Fruit fly (Drosophila melanogaster) whole organism, embryonic: Measurements from ENCODE around the gene CG1764.

ENCODE experiments used
- Awh ChIP-seq: fragments of 200-800 bp; sonication (Bioruptor generic); IDR thresholded peaks from 2 replicates; pipeline ENCODE4, ENCODE4 v1.3.6; 2022; ENCODE audit warnings: missing biosample characterization, missing genetic modification characterization
- B-H2 ChIP-seq: fragments of 200-800 bp; sonication (Bioruptor generic); optimal IDR thresholded peaks from 2 replicates; lab custom pipeline; 2018; ENCODE audit warnings: missing biosample characterization, mild to moderate bottlenecking, missing genetic modification characterization
- Bdp1 ChIP-seq: fragments of 200-800 bp; sonication (Bioruptor generic); optimal IDR thresholded peaks from 3 replicates; lab custom pipeline; 2016; ENCODE audit warnings: missing biosample characterization, missing genetic modification characterization
- BtbVII ChIP-seq: fragments of 200-800 bp; sonication (Bioruptor generic); optimal IDR thresholded peaks from 3 replicates; lab custom pipeline; 2017; ENCODE audit warnings: missing biosample characterization, mild to moderate bottlenecking, missing genetic modification characterization
- CG11695 ChIP-seq: fragments of 200-800 bp; sonication (Bioruptor generic); IDR thresholded peaks from 3 replicates; pipeline ENCODE4 v1.3.6; 2022; ENCODE audit warnings: missing biosample characterization, missing genetic modification characterization
- CG11723 ChIP-seq: fragments of 200-800 bp; sonication (Bioruptor generic); optimal IDR thresholded peaks from 2 replicates; lab custom pipeline; 2017; ENCODE audit warnings: missing biosample characterization, mild to moderate bottlenecking, missing genetic modification characterization
- CG12299 ChIP-seq: fragments of 200-800 bp; sonication (Bioruptor generic); optimal IDR thresholded peaks from 2 replicates; lab custom pipeline; 2018; ENCODE audit warnings: missing biosample characterization, mild to moderate bottlenecking, missing genetic modification characterization
- CG1233 ChIP-seq: fragments of 200-800 bp; sonication (Bioruptor generic); optimal IDR thresholded peaks from 4 replicates; lab custom pipeline; 2018; ENCODE audit warnings: missing biosample characterization, mild to moderate bottlenecking, missing genetic modification characterization
- CG13123 ChIP-seq: fragments of 200-800 bp; sonication (Bioruptor generic); optimal IDR thresholded peaks from 2 replicates; lab custom pipeline; 2016; ENCODE audit warnings: missing biosample characterization, missing genetic modification characterization
- CG13424 ChIP-seq: fragments of 200-800 bp; sonication (Bioruptor generic); optimal IDR thresholded peaks from 2 replicates; lab custom pipeline; 2019; ENCODE audit warnings: missing biosample characterization, mild to moderate bottlenecking, missing genetic modification characterization, moderate library complexity
- CG14050 ChIP-seq: fragments of 200-800 bp; sonication (Bioruptor generic); IDR thresholded peaks from 3 replicates; pipeline ENCODE4 v1.3.6; 2022; ENCODE audit warnings: missing biosample characterization, missing genetic modification characterization
- CG14710 ChIP-seq: fragments of 200-800 bp; sonication (Bioruptor generic); optimal IDR thresholded peaks from 3 replicates; lab custom pipeline; 2019; ENCODE audit warnings: missing biosample characterization, mild to moderate bottlenecking, missing genetic modification characterization, moderate library complexity
- CG15601 ChIP-seq: fragments of 200-800 bp; sonication (Bioruptor generic); optimal IDR thresholded peaks from 3 replicates; lab custom pipeline; 2019; ENCODE audit warnings: missing biosample characterization, mild to moderate bottlenecking, missing genetic modification characterization, moderate library complexity
- CG15696 ChIP-seq: fragments of 200-800 bp; sonication (Bioruptor generic); optimal IDR thresholded peaks from 2 replicates; lab custom pipeline; 2019; ENCODE audit warnings: missing biosample characterization, mild to moderate bottlenecking, missing genetic modification characterization, moderate library complexity
- CG18599 ChIP-seq: fragments of 200-800 bp; sonication (Bioruptor generic); optimal IDR thresholded peaks from 3 replicates; lab custom pipeline; 2017; ENCODE audit warnings: missing biosample characterization, missing genetic modification characterization, mild to moderate bottlenecking, moderate library complexity, missing genetic modification reagents
- CG18764 ChIP-seq: fragments of 200-800 bp; sonication (Bioruptor generic); optimal IDR thresholded peaks from 3 replicates; lab custom pipeline; 2016; ENCODE audit warnings: missing biosample characterization, missing genetic modification characterization
- CG30403 ChIP-seq: fragments of 200-800 bp; sonication (Bioruptor generic); optimal IDR thresholded peaks from 3 replicates; lab custom pipeline; 2016; ENCODE audit warnings: missing biosample characterization, missing genetic modification characterization
- CG34224 ChIP-seq: fragments of 200-800 bp; sonication (Bioruptor generic); IDR thresholded peaks from 3 replicates; pipeline ENCODE4 v1.3.6; 2022; ENCODE audit warnings: missing biosample characterization, missing genetic modification characterization; ENCODE audit not compliant: partially characterized antibody
- CG34376 ChIP-seq: fragments of 200-800 bp; sonication (Bioruptor generic); optimal IDR thresholded peaks from 2 replicates; lab custom pipeline; 2018; ENCODE audit warnings: missing biosample characterization, mild to moderate bottlenecking, missing genetic modification characterization
- CG6175 ChIP-seq: fragments of 200-800 bp; sonication (Bioruptor generic); IDR thresholded peaks from 3 replicates; pipeline ENCODE4 v1.3.6; 2022; ENCODE audit warnings: missing biosample characterization, missing genetic modification characterization
- CG9817 ChIP-seq: fragments of 200-800 bp; sonication (Bioruptor generic); optimal IDR thresholded peaks from 2 replicates; lab custom pipeline; 2018; ENCODE audit warnings: missing biosample characterization, mild to moderate bottlenecking, missing genetic modification characterization, moderate library complexity
- CG9932 ChIP-seq: fragments of 200-800 bp; sonication (Bioruptor generic); IDR thresholded peaks from 2 replicates; pipeline ENCODE4 v1.3.6; 2022; ENCODE audit warnings: missing biosample characterization, missing genetic modification characterization
- Chrac-16 ChIP-seq: fragments of 200-800 bp; sonication (Bioruptor generic); optimal IDR thresholded peaks from 3 replicates; lab custom pipeline; 2016; ENCODE audit warnings: missing biosample characterization, missing genetic modification characterization
- CoRest ChIP-seq: fragments of 200-800 bp; sonication (Bioruptor generic); optimal IDR thresholded peaks from 3 replicates; lab custom pipeline; 2018; ENCODE audit warnings: missing biosample characterization, mild to moderate bottlenecking, missing genetic modification characterization, moderate library complexity
- E2f2 ChIP-seq: fragments of 200-800 bp; sonication (Bioruptor generic); IDR thresholded peaks from 2 replicates; pipeline ENCODE4 v1.3.6; 2022; ENCODE audit warnings: missing biosample characterization, missing genetic modification characterization
- Eip74EF ChIP-seq, 2 experiments: fragments of 200-800 bp in 1 of 2; fragments of >200 bp in 1 of 2; sonication (Bioruptor generic) in 1 of 2; optimal IDR thresholded peaks; 2 replicates each; lab custom pipeline; 2017 to 2019; ENCODE audit warnings: missing biosample characterization in 2 of 2, missing genetic modification characterization in 2 of 2, mild to moderate bottlenecking in 1 of 2, moderate library complexity in 1 of 2
- Elba2 ChIP-seq: fragments of 200-800 bp; sonication (Bioruptor generic); optimal IDR thresholded peaks from 3 replicates; lab custom pipeline; 2016; ENCODE audit warnings: missing biosample characterization, missing genetic modification characterization
- Ets97D ChIP-seq: fragments of 200-800 bp; sonication (Bioruptor generic); optimal IDR thresholded peaks from 3 replicates; lab custom pipeline; 2016; ENCODE audit warnings: missing biosample characterization, missing genetic modification characterization
- HHEX ChIP-seq: fragments of 200-800 bp; sonication (Bioruptor generic); optimal IDR thresholded peaks from 3 replicates; lab custom pipeline; 2017; ENCODE audit warnings: missing biosample characterization, mild to moderate bottlenecking, missing genetic modification characterization, missing genetic modification reagents
- Oaz ChIP-seq: fragments of 200-800 bp; sonication (Bioruptor generic); IDR thresholded peaks from 2 replicates; pipeline ENCODE4 v1.3.6; 2022; ENCODE audit warnings: missing biosample characterization, missing genetic modification characterization
- Pdp1 ChIP-seq, 2 experiments: fragments of 200-800 bp; sonication (Bioruptor generic); optimal IDR thresholded peaks; 3 replicates each; lab custom pipeline; 2016; ENCODE audit warnings: missing biosample characterization in 2 of 2, missing genetic modification characterization in 2 of 2, mild to moderate bottlenecking in 1 of 2, moderate library complexity in 1 of 2
- Rfx ChIP-seq: fragments of 200-800 bp; sonication (Bioruptor generic); IDR thresholded peaks from 2 replicates; pipeline ENCODE4 v1.3.6; 2022; ENCODE audit warnings: missing biosample characterization, missing genetic modification characterization
- aop ChIP-seq: fragments of 200-800 bp; sonication (Bioruptor generic); IDR thresholded peaks from 2 replicates; pipeline ENCODE4 v1.3.6; 2022; ENCODE audit warnings: missing biosample characterization, missing genetic modification characterization
- bbx ChIP-seq: fragments of 200-800 bp; sonication (Bioruptor generic); IDR thresholded peaks from 2 replicates; pipeline ENCODE4 v1.3.6; 2022; ENCODE audit warnings: missing biosample characterization, missing genetic modification characterization; ENCODE audit not compliant: partially characterized antibody
- bigmax ChIP-seq: fragments of 200-800 bp; sonication (Bioruptor generic); optimal IDR thresholded peaks from 2 replicates; lab custom pipeline; 2018; ENCODE audit warnings: missing biosample characterization, mild to moderate bottlenecking, missing genetic modification characterization
- ci ChIP-seq: fragments of 200-800 bp; sonication (Bioruptor generic); IDR thresholded peaks from 3 replicates; pipeline ENCODE4 v1.3.6; 2022; ENCODE audit warnings: missing biosample characterization, missing genetic modification characterization
- eve ChIP-seq, 2 experiments: fragments of >200 bp; optimal IDR thresholded peaks; 2 replicates each; lab custom pipeline; 2017; ENCODE audit warnings: missing biosample characterization in 2 of 2, missing genetic modification characterization in 2 of 2
- insv ChIP-seq, 2 experiments: fragments of 200-800 bp; sonication (Bioruptor generic); optimal IDR thresholded peaks; 3 replicates each; lab custom pipeline; 2016 to 2018; ENCODE audit warnings: missing biosample characterization in 2 of 2, missing genetic modification characterization in 2 of 2
- kah ChIP-seq: fragments of 200-800 bp; sonication (Bioruptor generic); optimal IDR thresholded peaks from 2 replicates; lab custom pipeline; 2018; ENCODE audit warnings: missing biosample characterization, mild to moderate bottlenecking, missing genetic modification characterization
- nom ChIP-seq: fragments of 200-800 bp; sonication (Bioruptor generic); optimal IDR thresholded peaks from 2 replicates; lab custom pipeline; 2017; ENCODE audit warnings: missing biosample characterization, missing genetic modification characterization, mild to moderate bottlenecking, moderate library complexity, missing genetic modification reagents
- p53 ChIP-seq: fragments of 200-800 bp; sonication (Bioruptor generic); optimal IDR thresholded peaks from 2 replicates; lab custom pipeline; 2016; ENCODE audit warnings: missing biosample characterization, missing genetic modification characterization
- pita ChIP-seq: fragments of 200-800 bp; sonication (Bioruptor generic); optimal IDR thresholded peaks from 2 replicates; lab custom pipeline; 2017; ENCODE audit warnings: missing biosample characterization, mild to moderate bottlenecking, missing genetic modification characterization
- pum ChIP-seq: fragments of 200-800 bp; sonication (Bioruptor generic); optimal IDR thresholded peaks from 2 replicates; lab custom pipeline; 2016; ENCODE audit warnings: missing biosample characterization, missing genetic modification characterization
- pzg ChIP-seq: fragments of 200-800 bp; sonication (Bioruptor generic); optimal IDR thresholded peaks from 3 replicates; lab custom pipeline; 2018; ENCODE audit warnings: missing biosample characterization, mild to moderate bottlenecking, missing genetic modification characterization, moderate library complexity
- repo ChIP-seq: fragments of 200-800 bp; sonication (Bioruptor generic); optimal IDR thresholded peaks from 2 replicates; lab custom pipeline; 2016; ENCODE audit warnings: missing biosample characterization, missing genetic modification characterization
- ro ChIP-seq: fragments of 200-800 bp; sonication (Bioruptor generic); IDR thresholded peaks from 2 replicates; pipeline ENCODE4 v1.3.6; 2022; ENCODE audit warnings: missing biosample characterization, missing genetic modification characterization
- sima ChIP-seq: fragments of 200-800 bp; sonication (Bioruptor generic); optimal IDR thresholded peaks from 2 replicates; lab custom pipeline; 2016; ENCODE audit warnings: missing biosample characterization, missing genetic modification characterization
- sisA ChIP-seq: fragments of 200-800 bp; sonication (Bioruptor generic); IDR thresholded peaks from 2 replicates; pipeline ENCODE4 v1.3.6; 2022; ENCODE audit warnings: missing biosample characterization, missing genetic modification characterization
- tio ChIP-seq: fragments of 200-800 bp; sonication (Bioruptor generic); optimal IDR thresholded peaks from 2 replicates; lab custom pipeline; 2017; ENCODE audit warnings: missing biosample characterization, missing genetic modification characterization, inconsistent platforms
- twi ChIP-seq: fragments of 200-800 bp; optimal IDR thresholded peaks from 2 replicates; lab custom pipeline; 2019; ENCODE audit warnings: missing biosample characterization, mild to moderate bottlenecking, missing genetic modification characterization, moderate library complexity
- yki ChIP-seq: fragments of >200 bp; optimal IDR thresholded peaks from 3 replicates; lab custom pipeline; 2018

The CG1764 gene

dm6 chrX:13276713-13277112 lies 25.5 kb downstream of the CG1764 start (continued):
- TF ChIP-seq aop (no peak), CG12299 (peak; percentile 70), HHEX (peak; percentile 81), CG11723 (no peak), CG13424 (tag; lab: Kevin White, UChicago) (peak; percentile 74), CG18764 (GFP tag; lab: Kevin White, UChicago) (peak; percentile 47), CG15696 (peak; percentile 53), BtbVII (GFP tag; lab: Kevin White, UChicago) (peak; percentile 88), CG6175 (GFP tag; lab: Robert Waterston, UW) (no peak), Oaz (GFP tag; lab: Robert Waterston, UW) (peak; percentile 54), CG34376 (GFP tag; lab: Kevin White, UChicago) (peak; percentile 29), Chrac-16 (GFP tag; lab: Kevin White, UChicago) (peak; percentile 32), eve (GFP tag; optimal IDR thresholded peaks at IDR 0.05; lab: Kevin White, UChicago) (no peak), E2f2 (GFP tag; lab: Robert Waterston, UW) (peak; percentile 54; the same call in 1 of the 2 replicates), Eip74EF (GFP tag; optimal IDR thresholded peaks at IDR 0.05; lab: Kevin White, UChicago) (peak in 1 of 2 experiments; percentile 56), CG30403 (GFP tag; lab: Kevin White, UChicago) (peak; percentile 69), CG9817 (tag; lab: Kevin White, UChicago) (peak; percentile 78), bigmax (no peak), tio (GFP tag; lab: Kevin White, UChicago) (peak; percentile 57), p53 (GFP tag; lab: Kevin White, UChicago) (no peak), nom (GFP tag; lab: Kevin White, UChicago) (no peak), kah (GFP tag; lab: Kevin White, UChicago) (peak; percentile 46), pita (GFP tag; lab: Kevin White, UChicago) (no peak), CG14050 (GFP tag; lab: Robert Waterston, UW) (peak; percentile 53; the same call in 1 of the 3 replicates), pum (GFP tag; lab: Kevin White, UChicago) (no peak), repo (GFP tag; lab: Kevin White, UChicago) (no peak), ci (peak; percentile 68; the same call in 2 of the 3 replicates), CG18599 (GFP tag; lab: Kevin White, UChicago) (peak; percentile 90), Awh (GFP tag; lab: Robert Waterston, UW) (no peak), CG1233 (peak; percentile 60), Pdp1 (GFP tag; optimal IDR thresholded peaks at IDR 0.05; lab: Kevin White, UChicago) (no peak), Elba2 (GFP tag; lab: Kevin White, UChicago) (no peak), sima (GFP tag; lab: Kevin White, UChicago) (no peak), CoRest (peak; percentile 84), Bdp1 (GFP tag; lab: Kevin White, UChicago) (no peak), sisA (GFP tag; lab: Robert Waterston, UW) (peak; percentile 52), CG9932 (GFP tag; lab: Robert Waterston, UW) (peak; percentile 80), CG11695 (peak; percentile 86), yki (lab: Kevin White, UChicago) (no peak), CG13123 (GFP tag; lab: Kevin White, UChicago) (no peak), Ets97D (GFP tag; lab: Kevin White, UChicago) (no peak), CG14710 (tag; lab: Kevin White, UChicago) (peak; percentile 48), insv (GFP tag; optimal IDR thresholded peaks at IDR 0.05; lab: Kevin White, UChicago) (no peak), twi (peak; percentile 13), B-H2 (GFP tag; lab: Kevin White, UChicago) (peak; percentile 56), Rfx (GFP tag; lab: Robert Waterston, UW) (peak; percentile 89), ro (GFP tag; lab: Robert Waterston, UW) (no peak), CG34224 (no peak), pzg (GFP tag; lab: Kevin White, UChicago) (no peak), CG15601 (peak; percentile 41), bbx (GFP tag; lab: Robert Waterston, UW) (no peak)
